In genomic region chr3L:10897534-10898255, dm6 we compare ENCODE assay signal across 6 fruit fly cellular contexts.
TF ChIP-seq lines count a peak whose summit lies in the region.

No protein-coding gene starts in this region.

- TF ChIP-seq CTCF in whole organism, embryonic (GFP tag; optimal IDR thresholded peaks at IDR 0.05; lab: Kevin White, UChicago): no peak

TF ChIP-seq in whole organism, 6 proteins besides CTCF, POLR2A, EP300 and RAD21:
- TF ChIP-seq usp (GFP tag; optimal IDR thresholded peaks at IDR 0.05; lab: Kevin White, UChicago) (no peak), Dll (optimal IDR thresholded peaks at IDR 0.05; lab: Kevin White, UChicago) (no peak), pan (optimal IDR thresholded peaks at IDR 0.05; lab: Kevin White, UChicago) (peak; percentile 67), EcR (GFP tag; optimal IDR thresholded peaks at IDR 0.05; lab: Kevin White, UChicago) (no peak)

TF ChIP-seq in whole organism, adult, 20 proteins besides CTCF, POLR2A, EP300 and RAD21:
- TF ChIP-seq pad (GFP tag; optimal IDR thresholded peaks at IDR 0.05; lab: Kevin White, UChicago) (peak; percentile 69), CG7101 (tag; optimal IDR thresholded peaks at IDR 0.05; lab: Kevin White, UChicago) (no peak), Mnt (GFP tag; optimal IDR thresholded peaks at IDR 0.05; lab: Kevin White, UChicago) (no peak), CG5204 (GFP tag; optimal IDR thresholded peaks at IDR 0.05; lab: Kevin White, UChicago) (no peak), cic (GFP tag; optimal IDR thresholded peaks at IDR 0.05; lab: Kevin White, UChicago) (peak; percentile 73), CG1620 (GFP tag; optimal IDR thresholded peaks at IDR 0.05; lab: Kevin White, UChicago) (no peak), CG33017 (tag; optimal IDR thresholded peaks at IDR 0.05; lab: Kevin White, UChicago) (peak; percentile 41), CG12768 (GFP tag; optimal IDR thresholded peaks at IDR 0.05; lab: Kevin White, UChicago) (no peak)

TF ChIP-seq in whole organism, embryonic, 481 proteins besides CTCF, POLR2A, EP300 and RAD21 (continues in another document):
- TF ChIP-seq Taf1 (GFP tag; IDR thresholded peaks at IDR 0.05; lab: Robert Waterston, UW): no peak
- TF ChIP-seq stwl (tag; optimal IDR thresholded peaks at IDR 0.05; lab: Kevin White, UChicago): no peak
- peak; percentile 10 for TF ChIP-seq CG4707 (GFP tag; optimal IDR thresholded peaks at IDR 0.05; lab: Kevin White, UChicago)
- no peak for TF ChIP-seq CG13775 (GFP tag; optimal IDR thresholded peaks at IDR 0.05; lab: Kevin White, UChicago)
- peak; percentile 8 for TF ChIP-seq CG3407 (GFP tag; optimal IDR thresholded peaks at IDR 0.05; lab: Kevin White, UChicago)
- peak; percentile 20 for TF ChIP-seq CG10274 (GFP tag; optimal IDR thresholded peaks at IDR 0.05; lab: Kevin White, UChicago)
- no peak for TF ChIP-seq CG11456 (GFP tag; IDR thresholded peaks at IDR 0.05; lab: Robert Waterston, UW)
- peak; percentile 65 for TF ChIP-seq kah (GFP tag; optimal IDR thresholded peaks at IDR 0.05; lab: Kevin White, UChicago)
- no peak for TF ChIP-seq CG12155 (GFP tag; optimal IDR thresholded peaks at IDR 0.05; lab: Kevin White, UChicago)
- TF ChIP-seq D19B (GFP tag; optimal IDR thresholded peaks at IDR 0.05; lab: Kevin White, UChicago): peak; percentile 89
- TF ChIP-seq lab (GFP tag; optimal IDR thresholded peaks at IDR 0.05; lab: Kevin White, UChicago): peak; percentile 26
- TF ChIP-seq her (GFP tag; optimal IDR thresholded peaks at IDR 0.05; lab: Kevin White, UChicago): no peak
- 0 out of 2 replicates have a peak, but pooled peaks have one; percentile 16 for TF ChIP-seq CG14441 (GFP tag; IDR thresholded peaks at IDR 0.05; lab: Robert Waterston, UW)
- TF ChIP-seq gsb-n (tag; optimal IDR thresholded peaks at IDR 0.05; lab: Kevin White, UChicago): peak; percentile 1
- TF ChIP-seq CG16779 (GFP tag; IDR thresholded peaks at IDR 0.05; lab: Robert Waterston, UW): no peak
- peak; percentile 6 for TF ChIP-seq ewg (GFP tag; optimal IDR thresholded peaks at IDR 0.05; lab: Kevin White, UChicago)
- TF ChIP-seq kni (GFP tag; optimal IDR thresholded peaks at IDR 0.05; lab: Kevin White, UChicago): no peak
- TF ChIP-seq CG12942 (GFP tag; optimal IDR thresholded peaks at IDR 0.05; lab: Kevin White, UChicago): no peak
- TF ChIP-seq CG18262 (tag; optimal IDR thresholded peaks at IDR 0.05; lab: Kevin White, UChicago): peak; percentile 8
- no peak for TF ChIP-seq CG12236 (GFP tag; optimal IDR thresholded peaks at IDR 0.05; lab: Kevin White, UChicago)

TF ChIP-seq in whole organism, prepupa, 60 proteins besides CTCF, POLR2A, EP300 and RAD21 (continues in another document):
- TF ChIP-seq Hr39 (GFP tag; optimal IDR thresholded peaks at IDR 0.05; lab: Kevin White, UChicago): peak; percentile 1
- no peak for TF ChIP-seq Ets96B (tag; optimal IDR thresholded peaks at IDR 0.05; lab: Kevin White, UChicago)
- peak; percentile 28 for TF ChIP-seq pdm3 (GFP tag; optimal IDR thresholded peaks at IDR 0.05; lab: Kevin White, UChicago)
- TF ChIP-seq CG3919 (GFP tag; optimal IDR thresholded peaks at IDR 0.05; lab: Kevin White, UChicago): no peak
- TF ChIP-seq CG31627 (GFP tag; optimal IDR thresholded peaks at IDR 0.05; lab: Kevin White, UChicago): peak; percentile 3
- TF ChIP-seq Sox14 (GFP tag; optimal IDR thresholded peaks at IDR 0.05; lab: Kevin White, UChicago): peak; percentile 61
- TF ChIP-seq CG16779 (tag; optimal IDR thresholded peaks at IDR 0.05; lab: Kevin White, UChicago): peak; percentile 19
- TF ChIP-seq svp (GFP tag; lab: Kevin White, UChicago): peak; percentile 61
- TF ChIP-seq CG8319 (GFP tag; optimal IDR thresholded peaks at IDR 0.05; lab: Kevin White, UChicago): no peak
- TF ChIP-seq cyc (GFP tag; optimal IDR thresholded peaks at IDR 0.05; lab: Kevin White, UChicago): no peak
- peak; percentile 3 for TF ChIP-seq Smox (GFP tag; optimal IDR thresholded peaks at IDR 0.05; lab: Kevin White, UChicago)
- TF ChIP-seq fkh (GFP tag; optimal IDR thresholded peaks at IDR 0.05; lab: Kevin White, UChicago): peak; percentile 49
- TF ChIP-seq CG34406 (GFP tag; optimal IDR thresholded peaks at IDR 0.05; lab: Kevin White, UChicago): no peak
- peak; percentile 24 for TF ChIP-seq Lpt (GFP tag; optimal IDR thresholded peaks at IDR 0.05; lab: Kevin White, UChicago)
- TF ChIP-seq net (GFP tag; optimal IDR thresholded peaks at IDR 0.05; lab: Kevin White, UChicago): peak; percentile 39
- TF ChIP-seq Sox102F (GFP tag; optimal IDR thresholded peaks at IDR 0.05; lab: Kevin White, UChicago): no peak
- TF ChIP-seq spab (GFP tag; optimal IDR thresholded peaks at IDR 0.05; lab: Kevin White, UChicago): no peak
- TF ChIP-seq salr (GFP tag; optimal IDR thresholded peaks at IDR 0.05; lab: Kevin White, UChicago): no peak
- TF ChIP-seq Eip78C (GFP tag; lab: Kevin White, UChicago): peak; percentile 65
- TF ChIP-seq CG15336 (GFP tag; IDR thresholded peaks at IDR 0.05; lab: Robert Waterston, UW): no peak; the same call in 1 of the 2 replicates
- TF ChIP-seq ss (GFP tag; optimal IDR thresholded peaks at IDR 0.05; lab: Kevin White, UChicago): peak in 1 of 2 experiments; percentile 39
- TF ChIP-seq acj6 (GFP tag; optimal IDR thresholded peaks at IDR 0.05; lab: Kevin White, UChicago): peak; percentile 39

TF ChIP-seq in whole organism, pupa, 21 proteins besides CTCF, POLR2A, EP300 and RAD21:
- TF ChIP-seq Pif1A (GFP tag; optimal IDR thresholded peaks at IDR 0.05; lab: Kevin White, UChicago) (no peak), Ets98B (GFP tag; IDR thresholded peaks at IDR 0.05; lab: Robert Waterston, UW) (peak; percentile 53; the same call in 1 of the 2 replicates), CG15710 (tag; optimal IDR thresholded peaks at IDR 0.05; lab: Kevin White, UChicago) (no peak), D1 (tag; optimal IDR thresholded peaks at IDR 0.05; lab: Kevin White, UChicago) (no peak), EcR (GFP tag; optimal IDR thresholded peaks at IDR 0.05; lab: Kevin White, UChicago) (peak; percentile 11), CG17806 (tag; optimal IDR thresholded peaks at IDR 0.05; lab: Kevin White, UChicago) (no peak), CG14655 (GFP tag; optimal IDR thresholded peaks at IDR 0.05; lab: Kevin White, UChicago) (peak; percentile 42), CG32121 (GFP tag; IDR thresholded peaks at IDR 0.05; lab: Robert Waterston, UW) (no peak), CG12605 (GFP tag; IDR thresholded peaks at IDR 0.05; lab: Robert Waterston, UW) (peak; percentile 43; the same call in 1 of the 2 replicates), CG8301 (tag; optimal IDR thresholded peaks at IDR 0.05; lab: Kevin White, UChicago) (peak; percentile 43), Pif1B (GFP tag; optimal IDR thresholded peaks at IDR 0.05; lab: Kevin White, UChicago) (no peak)

TF ChIP-seq in whole organism, wandering third instar larva, 38 proteins besides CTCF, POLR2A, EP300 and RAD21:
- TF ChIP-seq Dif (GFP tag; optimal IDR thresholded peaks at IDR 0.05; lab: Kevin White, UChicago; ENCODE audit: partially characterized antibody) (peak; percentile 44), sv (GFP tag; optimal IDR thresholded peaks at IDR 0.05; lab: Kevin White, UChicago) (no peak), h (GFP tag; optimal IDR thresholded peaks at IDR 0.05; lab: Kevin White, UChicago) (peak; percentile 27), Dfd (GFP tag; optimal IDR thresholded peaks at IDR 0.05; lab: Kevin White, UChicago) (no peak), psq (GFP tag; optimal IDR thresholded peaks at IDR 0.05; lab: Kevin White, UChicago) (peak; percentile 89), N (GFP tag; optimal IDR thresholded peaks at IDR 0.05; lab: Kevin White, UChicago) (peak; percentile 42), fru (GFP tag; optimal IDR thresholded peaks at IDR 0.05; lab: Kevin White, UChicago) (peak; percentile 13), br (GFP tag; optimal IDR thresholded peaks at IDR 0.05; lab: Kevin White, UChicago) (peak; percentile 11), Rel (GFP tag; optimal IDR thresholded peaks at IDR 0.05; lab: Kevin White, UChicago) (no peak), Rel (tag; optimal IDR thresholded peaks at IDR 0.05; lab: Kevin White, UChicago) (peak; percentile 53), rgr (GFP tag; optimal IDR thresholded peaks at IDR 0.05; lab: Kevin White, UChicago) (peak; percentile 16), usp (GFP tag; optimal IDR thresholded peaks at IDR 0.05; lab: Kevin White, UChicago) (no peak), woc (GFP tag; optimal IDR thresholded peaks at IDR 0.05; lab: Kevin White, UChicago) (peak; percentile 3), OdsH (GFP tag; optimal IDR thresholded peaks at IDR 0.05; lab: Kevin White, UChicago) (no peak), dmrt93B (GFP tag; optimal IDR thresholded peaks at IDR 0.05; lab: Kevin White, UChicago) (no peak), Hnf4 (GFP tag; optimal IDR thresholded peaks at IDR 0.05; lab: Kevin White, UChicago) (peak; percentile 26), dl (GFP tag; optimal IDR thresholded peaks at IDR 0.05; lab: Kevin White, UChicago; ENCODE audit: insufficient read depth in 1 of 2, partially characterized antibody in 2 of 2) (peak in 1 of 2 experiments; percentile 41), lola (GFP tag; optimal IDR thresholded peaks at IDR 0.05; lab: Kevin White, UChicago) (no peak), pan (optimal IDR thresholded peaks at IDR 0.05; lab: Kevin White, UChicago) (no peak), tai (GFP tag; optimal IDR thresholded peaks at IDR 0.05; lab: Kevin White, UChicago) (no peak)
